Worm (Caenorhabditis elegans) whole organism, mixed stage, embryonic: ENCODE data around the gene C54E10.3.

ENCODE experiments used
- bed-3 ChIP-seq: fragments of 200-800 bp; sonication (Bioruptor generic); optimal IDR thresholded peaks from 3 replicates; lab custom pipeline; 2018; ENCODE audit warnings: mild to moderate bottlenecking, missing genetic modification characterization, moderate library complexity, missing compliant biosample characterization
- ces-1 ChIP-seq: fragments of 150-350 bp; optimal IDR thresholded peaks from 2 replicates; lab custom pipeline; 2014; ENCODE audit warnings: missing biosample characterization, missing genetic modification reagents, missing genetic modification characterization
- mls-2 ChIP-seq: sonication (generic microtip); optimal IDR thresholded peaks from 2 replicates; lab custom pipeline; 2016; ENCODE audit warnings: mild to moderate bottlenecking, missing genetic modification characterization, moderate library complexity, missing compliant biosample characterization
- pha-4 ChIP-seq: fragments of 150-350 bp; optimal IDR thresholded peaks from 2 replicates; lab custom pipeline; 2018; ENCODE audit warnings: missing biosample characterization, missing genetic modification reagents, missing genetic modification characterization

DNA sequence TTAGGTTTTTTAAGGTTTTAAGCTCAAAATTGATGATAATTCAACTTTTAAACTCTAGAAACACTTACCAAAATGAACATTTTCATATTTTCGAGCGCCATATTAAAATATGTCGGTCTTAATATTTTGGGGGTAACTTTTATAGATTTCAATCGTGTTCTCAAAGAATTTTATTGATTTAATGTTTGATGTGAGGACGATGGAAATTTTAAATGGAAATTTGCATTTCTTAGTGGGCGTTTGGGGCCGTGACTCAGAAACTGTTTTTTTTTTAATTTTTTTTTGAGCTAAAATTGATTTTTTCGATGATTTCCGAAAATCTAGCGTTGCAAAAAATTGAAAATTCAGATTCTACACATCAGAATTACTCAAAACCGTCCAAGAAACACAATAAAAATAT lies 7.5 kb upstream of the C54E10.3 start, which contains the start of gene C54E10.10:
- no peak for TF ChIP-seq pha-4 (tag; lab: Kevin White, UChicago)
- TF ChIP-seq mls-2 = no peak
- TF ChIP-seq ces-1 = no peak
- no peak for TF ChIP-seq bed-3 (GFP tag; lab: Kevin White, UChicago)
